Worm (Caenorhabditis elegans) whole organism, L3 larva: ENCODE data around the gene cka-1.

Experiments used
- ZK546.5 ChIP-seq: sonication (generic microtip); optimal IDR thresholded peaks from 2 replicates; lab custom pipeline; 2017; ENCODE audit warnings: missing biosample characterization, missing genetic modification characterization
- egl-27 ChIP-seq: sonication (generic microtip); optimal IDR thresholded peaks from 4 replicates; lab custom pipeline; 2017; ENCODE audit warnings: missing biosample characterization, missing genetic modification reagents, missing genetic modification characterization
- egl-5 ChIP-seq: fragments of 150-350 bp; optimal IDR thresholded peaks from 2 replicates; lab custom pipeline; 2017; ENCODE audit warnings: missing biosample characterization, missing genetic modification reagents, missing genetic modification characterization, inconsistent platforms
- elt-3 ChIP-seq, 3 experiments: fragments of 150-350 bp in 1 of 3; sonication (generic microtip) in 2 of 3; optimal IDR thresholded peaks; 2 replicates in 2 of 3; 4 replicates in 1 of 3; lab custom pipeline; 2014 to 2017; ENCODE audit warnings: missing biosample characterization in 3 of 3, missing genetic modification characterization in 3 of 3
- fos-1 ChIP-seq: fragments of 150-350 bp; optimal IDR thresholded peaks from 2 replicates; lab custom pipeline; 2014; ENCODE audit warnings: missing biosample characterization, missing genetic modification characterization
- mdl-1 ChIP-seq: fragments of 150-350 bp; optimal IDR thresholded peaks from 2 replicates; lab custom pipeline; 2014; ENCODE audit warnings: missing biosample characterization, missing genetic modification characterization
- nhr-28 ChIP-seq: fragments of 150-350 bp; optimal IDR thresholded peaks from 2 replicates; lab custom pipeline; 2014; ENCODE audit warnings: missing biosample characterization, missing genetic modification characterization
- pha-4 ChIP-seq: fragments of 150-350 bp; optimal IDR thresholded peaks from 2 replicates; lab custom pipeline; 2014; ENCODE audit warnings: missing biosample characterization, missing genetic modification reagents, missing genetic modification characterization
- skn-1 ChIP-seq: fragments of 150-350 bp; optimal IDR thresholded peaks from 2 replicates; lab custom pipeline; 2014; ENCODE audit warnings: missing biosample characterization, missing genetic modification characterization
- tbx-2 ChIP-seq: sonication (generic microtip); optimal IDR thresholded peaks from 2 replicates; lab custom pipeline; 2016; ENCODE audit warnings: mild to moderate bottlenecking, missing genetic modification characterization, missing compliant biosample characterization
- unc-39 ChIP-seq: sonication (generic microtip); optimal IDR thresholded peaks from 4 replicates; lab custom pipeline; 2017; ENCODE audit warnings: missing biosample characterization, missing genetic modification characterization
- ztf-4 ChIP-seq: fragments of 150-350 bp; optimal IDR thresholded peaks from 2 replicates; lab custom pipeline; 2014; ENCODE audit warnings: missing biosample characterization, missing genetic modification characterization

- no peak for TF ChIP-seq elt-3 (tag; optimal IDR thresholded peaks at IDR 0.05; lab: Kevin White, UChicago)
- no peak for TF ChIP-seq ztf-4 (tag; lab: Kevin White, UChicago)
- TF ChIP-seq skn-1 (tag; lab: Kevin White, UChicago) = peak; percentile 80
- peak; percentile 58 for TF ChIP-seq pha-4 (tag; lab: Kevin White, UChicago)
- TF ChIP-seq mdl-1 (tag; lab: Kevin White, UChicago) = no peak
- TF ChIP-seq fos-1 (tag; lab: Kevin White, UChicago) = no peak
- no peak for TF ChIP-seq tbx-2 (tag; lab: Kevin White, UChicago)
- peak; percentile 69 for TF ChIP-seq egl-5 (tag; lab: Kevin White, UChicago)
- TF ChIP-seq ZK546.5 (tag; lab: Kevin White, UChicago) = no peak
- TF ChIP-seq unc-39 (tag; lab: Kevin White, UChicago) = no peak
- TF ChIP-seq nhr-28 (tag; lab: Kevin White, UChicago) = no peak
- no peak for TF ChIP-seq egl-27 (tag; lab: Kevin White, UChicago)
These were observed 30.7 kb downstream of the cka-1 start, which contains the start of the genes dcaf-1 and dph-3 for ce11 chrIV:9706704-9707197.
